Worm (Caenorhabditis elegans) whole organism, L1 larva: ENCODE measurements around the gene F54F7.2.
A peak's percentile ranks its signal among the peaks of the same experiment; 100 is the strongest.

Source experiments
- F16B12.6 ChIP-seq: fragments of 150-350 bp; optimal IDR thresholded peaks from 2 replicates; lab custom pipeline; 2014; ENCODE audit warnings: missing biosample characterization, missing genetic modification characterization
- Y116A8C.19 ChIP-seq: sonication (generic microtip); optimal IDR thresholded peaks from 2 replicates; lab custom pipeline; 2016; ENCODE audit warnings: missing compliant biosample characterization, missing genetic modification characterization, borderline replicate concordance
- aly-2 ChIP-seq: fragments of 150-350 bp; optimal IDR thresholded peaks from 2 replicates; lab custom pipeline; 2014; ENCODE audit warnings: missing biosample characterization, missing genetic modification characterization
- ama-1 ChIP-seq: fragments of 150-350 bp; optimal IDR thresholded peaks from 2 replicates; lab custom pipeline; 2014
- ceh-82 ChIP-seq, 3 experiments: fragments of 150-350 bp in 1 of 3; sonication (generic microtip) in 2 of 3; optimal IDR thresholded peaks; 2 replicates each; lab custom pipeline; 2014 to 2017; ENCODE audit warnings: missing biosample characterization in 3 of 3, missing genetic modification characterization in 3 of 3
- ceh-88 ChIP-seq: fragments of 200-800 bp; sonication (Bioruptor generic); IDR thresholded peaks from 2 replicates; pipeline ENCODE4 v1.3.6; 2022; ENCODE audit warnings: missing genetic modification characterization, missing compliant biosample characterization
- ceh-90 ChIP-seq: sonication (generic microtip); optimal IDR thresholded peaks from 2 replicates; lab custom pipeline; 2016; ENCODE audit warnings: missing genetic modification characterization, missing compliant biosample characterization
- ces-1 ChIP-seq: fragments of 150-350 bp; optimal IDR thresholded peaks from 2 replicates; lab custom pipeline; 2014; ENCODE audit warnings: missing biosample characterization, missing genetic modification reagents, missing genetic modification characterization
- dsc-1 ChIP-seq: sonication (generic microtip); optimal IDR thresholded peaks from 2 replicates; lab custom pipeline; 2016; ENCODE audit warnings: mild to moderate bottlenecking, missing genetic modification characterization, missing compliant biosample characterization
- efl-1 ChIP-seq, 4 experiments: fragments of 150-350 bp; optimal IDR thresholded peaks in 3 of 4; peaks in 1 of 4; 1 replicate in 1 of 4; 2 replicates in 3 of 4; lab custom pipeline; 2014; ENCODE audit warnings: missing biosample characterization in 2 of 4, missing genetic modification characterization in 2 of 4, missing genetic modification reagents in 2 of 4
- efl-3 ChIP-seq: fragments of 200-800 bp; sonication (Bioruptor generic); optimal IDR thresholded peaks from 2 replicates; lab custom pipeline; 2018; ENCODE audit warnings: mild to moderate bottlenecking, missing genetic modification characterization, missing compliant biosample characterization
- egl-27 ChIP-seq, 2 experiments: fragments of 150-350 bp in 1 of 2; sonication (generic microtip); optimal IDR thresholded peaks; 3 replicates each; lab custom pipeline; 2017 to 2018; ENCODE audit warnings: missing biosample characterization in 2 of 2, missing genetic modification characterization in 2 of 2, missing genetic modification reagents in 2 of 2
- fkh-10 ChIP-seq: sonication (generic microtip); optimal IDR thresholded peaks from 2 replicates; lab custom pipeline; 2017; ENCODE audit warnings: missing biosample characterization, missing genetic modification reagents, missing genetic modification characterization
- fos-1 ChIP-seq: fragments of 150-350 bp; optimal IDR thresholded peaks from 2 replicates; lab custom pipeline; 2014; ENCODE audit warnings: missing biosample characterization, missing genetic modification characterization
- grh-1 ChIP-seq: fragments of 200-800 bp; sonication (Bioruptor generic); IDR thresholded peaks from 2 replicates; pipeline ENCODE4 v1.3.6; 2022; ENCODE audit warnings: missing genetic modification reagents, missing genetic modification characterization, missing compliant biosample characterization
- hlh-4 ChIP-seq: sonication (generic microtip); optimal IDR thresholded peaks from 2 replicates; lab custom pipeline; 2016; ENCODE audit warnings: mild to moderate bottlenecking, missing genetic modification characterization, missing compliant biosample characterization
- isw-1 ChIP-seq: fragments of 200-800 bp; sonication (Bioruptor generic); IDR thresholded peaks from 2 replicates; pipeline ENCODE4 v1.3.6; 2022; ENCODE audit warnings: missing genetic modification characterization, missing compliant biosample characterization
- lin-15B ChIP-seq: fragments of 150-350 bp; sonication (generic microtip); optimal IDR thresholded peaks from 3 replicates; lab custom pipeline; 2014; ENCODE audit warnings: missing biosample characterization, missing genetic modification characterization
- lin-39 ChIP-seq: fragments of 150-350 bp; optimal IDR thresholded peaks from 2 replicates; lab custom pipeline; 2014; ENCODE audit warnings: missing biosample characterization, missing genetic modification reagents, missing genetic modification characterization
- mef-2 ChIP-seq: fragments of 150-350 bp; optimal IDR thresholded peaks from 2 replicates; lab custom pipeline; 2014; ENCODE audit warnings: missing biosample characterization, missing genetic modification characterization
- mep-1 ChIP-seq: fragments of 150-350 bp; optimal IDR thresholded peaks from 2 replicates; lab custom pipeline; 2014; ENCODE audit warnings: missing biosample characterization, missing genetic modification characterization
- nhr-20 ChIP-seq: sonication (generic microtip); optimal IDR thresholded peaks from 2 replicates; lab custom pipeline; 2016; ENCODE audit warnings: mild to moderate bottlenecking, missing genetic modification characterization, missing compliant biosample characterization
- nhr-28 ChIP-seq: fragments of 150-350 bp; optimal IDR thresholded peaks from 2 replicates; lab custom pipeline; 2014; ENCODE audit warnings: missing biosample characterization, missing genetic modification characterization
- nhr-47 ChIP-seq: sonication (generic microtip); optimal IDR thresholded peaks from 2 replicates; lab custom pipeline; 2016; ENCODE audit warnings: mild to moderate bottlenecking, missing genetic modification characterization, moderate library complexity, missing compliant biosample characterization
- nhr-71 ChIP-seq: sonication (generic microtip); optimal IDR thresholded peaks from 2 replicates; lab custom pipeline; 2016; ENCODE audit warnings: mild to moderate bottlenecking, missing genetic modification characterization, moderate library complexity, missing compliant biosample characterization
- nhr-76 ChIP-seq: sonication (generic microtip); optimal IDR thresholded peaks from 2 replicates; lab custom pipeline; 2017; ENCODE audit warnings: missing biosample characterization, missing genetic modification characterization
- nhr-77 ChIP-seq: fragments of 150-350 bp; optimal IDR thresholded peaks from 2 replicates; lab custom pipeline; 2014; ENCODE audit warnings: missing biosample characterization, missing genetic modification characterization
- nhr-84 ChIP-seq: sonication (generic microtip); optimal IDR thresholded peaks from 2 replicates; lab custom pipeline; 2017; ENCODE audit warnings: missing biosample characterization, missing genetic modification characterization
- nhr-85 ChIP-seq: sonication (generic microtip); peaks from one replicate; lab custom pipeline; 2016; ENCODE audit warnings: missing genetic modification characterization, inconsistent platforms, missing compliant biosample characterization
- pag-3 ChIP-seq: sonication (generic microtip); optimal IDR thresholded peaks from 2 replicates; lab custom pipeline; 2017; ENCODE audit warnings: missing genetic modification characterization, mild to moderate bottlenecking, missing compliant biosample characterization, antibody characterized with exemption, borderline replicate concordance; ENCODE audit not compliant: insufficient read depth
- pqm-1 ChIP-seq: sonication (generic microtip); optimal IDR thresholded peaks from 3 replicates; lab custom pipeline; 2017; ENCODE audit warnings: missing biosample characterization, missing genetic modification characterization
- sptf-1 ChIP-seq: fragments of 150-350 bp; optimal IDR thresholded peaks from 2 replicates; lab custom pipeline; 2014; ENCODE audit warnings: missing biosample characterization, missing genetic modification characterization
- unc-130 ChIP-seq: fragments of 150-350 bp; optimal IDR thresholded peaks from 2 replicates; lab custom pipeline; 2017; ENCODE audit warnings: missing biosample characterization, missing genetic modification characterization, inconsistent platforms
- unc-62 ChIP-seq: fragments of 150-350 bp; optimal IDR thresholded peaks from 2 replicates; lab custom pipeline; 2014; ENCODE audit warnings: missing biosample characterization, missing genetic modification reagents, missing genetic modification characterization
- unc-86 ChIP-seq: sonication (generic microtip); optimal IDR thresholded peaks from 2 replicates; lab custom pipeline; 2016; ENCODE audit warnings: missing genetic modification characterization, missing compliant biosample characterization
- vab-15 ChIP-seq: sonication (generic microtip); optimal IDR thresholded peaks from 2 replicates; lab custom pipeline; 2017; ENCODE audit warnings: missing genotype, mild to moderate bottlenecking, missing genetic modification characterization, missing compliant biosample characterization
- xbp-1 ChIP-seq: sonication (generic microtip); optimal IDR thresholded peaks from 2 replicates; lab custom pipeline; 2016; ENCODE audit warnings: missing genetic modification characterization, missing compliant biosample characterization
- zag-1 ChIP-seq: fragments of 150-350 bp; optimal IDR thresholded peaks from 2 replicates; lab custom pipeline; 2014; ENCODE audit warnings: missing biosample characterization, missing genetic modification characterization
- zip-4 ChIP-seq: fragments of 200-800 bp; sonication (Bioruptor generic); optimal IDR thresholded peaks from 2 replicates; lab custom pipeline; 2018; ENCODE audit warnings: mild to moderate bottlenecking, missing genetic modification characterization, moderate library complexity, missing compliant biosample characterization
- ztf-11 ChIP-seq, 2 experiments: sonication (generic microtip); optimal IDR thresholded peaks; 2 replicates each; lab custom pipeline; 2016 to 2017; ENCODE audit warnings: missing genetic modification characterization in 2 of 2, missing biosample characterization in 1 of 2, missing compliant biosample characterization in 1 of 2
- ztf-4 ChIP-seq: fragments of 150-350 bp; optimal IDR thresholded peaks from 2 replicates; lab custom pipeline; 2014; ENCODE audit warnings: missing biosample characterization, missing genetic modification characterization

The F54F7.2 gene

DNA sequence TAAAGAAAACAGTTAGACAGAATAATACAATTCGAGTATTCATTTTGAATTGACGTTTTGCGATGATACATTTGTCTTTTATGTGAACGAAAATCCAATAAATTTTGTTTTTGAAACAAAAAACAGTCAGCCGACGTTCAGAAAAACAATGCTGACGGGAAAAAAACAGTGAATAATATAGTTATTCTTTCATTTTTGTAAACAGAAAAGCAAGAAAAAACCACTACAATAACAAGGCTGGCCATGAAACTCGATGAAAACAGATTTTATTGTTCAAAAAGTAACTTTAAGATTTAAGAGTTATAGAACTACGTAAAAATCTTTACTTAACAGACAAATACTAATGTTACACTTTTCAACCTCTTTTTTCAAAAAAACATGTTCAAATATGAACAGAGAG is 6.6 kb downstream of the F54F7.2 start, which contains the start of gene F54F7.3:
TSS of gene F54F7.3 (minus strand) at position 101 of the 400 bp plus-strand sequence.
- TF ChIP-seq efl-1 (optimal IDR thresholded peaks at IDR 0.05; lab: Kevin White, UChicago) = no peak
- peak in 1 of 2 experiments; percentile 31 for TF ChIP-seq efl-1 (GFP tag; optimal IDR thresholded peaks at IDR 0.05 in 1 of 2; lab: Kevin White, UChicago)
- TF ChIP-seq lin-39 (tag; lab: Kevin White, UChicago) = no peak
- no peak for TF ChIP-seq xbp-1 (tag; lab: Kevin White, UChicago)
- TF ChIP-seq F16B12.6 (tag; lab: Kevin White, UChicago) = no peak

DNA sequence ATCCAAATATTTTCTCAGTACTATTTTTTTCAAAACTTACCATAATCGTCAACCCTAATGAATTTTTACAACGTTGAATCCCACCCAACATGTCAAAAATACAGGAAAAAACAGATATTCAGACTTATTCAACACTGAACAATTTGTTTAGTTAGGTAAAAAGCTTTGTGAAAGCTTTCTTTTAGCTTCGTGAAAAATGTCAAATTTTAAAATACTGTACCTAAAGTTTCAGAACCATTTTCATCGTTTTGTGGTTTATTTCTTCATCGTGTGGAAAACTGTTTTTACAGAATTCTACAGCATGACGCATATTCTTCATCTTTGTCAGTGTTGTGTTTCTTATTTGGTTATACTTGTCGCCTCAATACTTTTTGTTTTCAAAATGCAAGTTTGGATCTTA is 7.1 kb downstream of the F54F7.2 start, which contains the start of gene F54F7.14:
TSS of gene F54F7.14 (plus strand) at position 301 of the 400 bp plus-strand sequence.
- TF ChIP-seq zag-1 (tag; lab: Kevin White, UChicago) = no peak
- TF ChIP-seq grh-1 (GFP tag; lab: Robert Waterston, UW) = no peak

DNA sequence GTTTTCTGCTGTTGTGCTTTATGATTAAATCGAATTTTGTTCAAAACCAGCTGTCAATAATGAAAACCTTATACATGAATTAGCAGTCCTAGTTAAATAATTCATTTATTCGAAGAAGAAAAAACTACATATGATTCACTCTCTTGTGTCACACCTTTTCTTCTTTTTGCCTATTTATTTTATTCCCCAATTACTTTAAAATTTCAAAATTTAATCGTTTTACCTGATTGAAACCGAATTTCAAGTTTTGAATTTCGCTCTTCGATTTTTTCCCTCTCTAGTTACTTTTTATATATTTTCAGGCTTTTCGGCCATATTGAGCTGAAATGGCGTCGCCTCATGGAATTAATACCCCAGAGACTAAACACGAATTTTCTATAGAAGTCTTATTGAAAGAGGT is 9.0 kb downstream of the F54F7.2 start, which contains the start of gene xtr-1:
TSS of gene xtr-1 (plus strand) at position 301 of the 400 bp plus-strand sequence.
- TF ChIP-seq sptf-1 (no peak), efl-1 (optimal IDR thresholded peaks at IDR 0.05; lab: Kevin White, UChicago) (no peak), efl-1 (GFP tag; optimal IDR thresholded peaks at IDR 0.05 in 1 of 2; lab: Kevin White, UChicago) (no peak), pag-3 (tag; lab: Kevin White, UChicago) (no peak), ces-1 (GFP tag; lab: Kevin White, UChicago) (no peak), nhr-20 (tag; lab: Kevin White, UChicago) (no peak), pqm-1 (tag; lab: Kevin White, UChicago) (no peak), zip-4 (no peak), unc-130 (no peak), mef-2 (tag; lab: Kevin White, UChicago) (no peak), ama-1 (lab: Kevin White, UChicago) (no peak), unc-86 (tag; lab: Kevin White, UChicago) (no peak), Y116A8C.19 (no peak), fos-1 (tag; lab: Kevin White, UChicago) (no peak), grh-1 (GFP tag; lab: Robert Waterston, UW) (no peak), ceh-90 (tag; lab: Kevin White, UChicago) (no peak), lin-39 (tag; lab: Kevin White, UChicago) (no peak)

DNA sequence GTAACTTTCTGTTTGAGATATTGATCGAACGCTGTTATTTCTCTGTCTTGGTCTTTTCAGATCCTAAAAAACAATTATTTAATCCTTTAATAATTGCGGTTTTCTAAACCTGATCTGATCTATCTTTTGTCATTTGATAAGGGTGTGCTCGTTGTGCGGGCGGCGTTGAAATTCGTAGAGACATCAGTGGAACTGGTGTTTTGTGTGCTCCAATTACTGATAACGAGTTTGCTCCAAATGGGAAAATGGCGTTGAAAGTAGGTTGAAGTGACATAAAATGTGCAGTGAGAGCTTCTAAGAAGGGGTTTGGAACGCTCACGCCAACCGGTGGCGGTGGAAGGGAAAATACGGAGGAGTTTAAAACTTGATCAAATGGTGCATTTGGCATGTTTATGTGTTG is 11.0 kb downstream of the F54F7.2 start:
- no peak for TF ChIP-seq nhr-84
- TF ChIP-seq, all 84 proteins: peak for 0

DNA sequence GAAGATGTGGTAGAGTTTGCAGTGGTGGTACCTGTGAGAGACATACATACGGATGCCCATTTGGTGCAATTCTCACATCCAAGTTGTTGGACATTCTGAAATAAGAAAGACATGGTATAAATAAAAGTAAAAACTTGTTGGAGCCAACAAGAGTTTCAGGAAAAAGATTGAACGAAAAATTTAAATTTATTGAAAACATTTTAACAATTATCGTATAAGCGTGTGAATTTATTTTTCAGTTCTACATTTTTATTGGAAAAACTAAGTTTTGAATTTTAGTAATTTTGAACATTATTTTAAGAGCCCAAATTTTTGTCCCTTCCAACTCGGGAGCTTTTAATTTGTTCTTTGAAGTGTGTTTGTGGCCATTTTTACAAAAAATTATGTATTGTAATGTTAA is 11.4 kb downstream of the F54F7.2 start, which contains the start of gene F54F7.8:
TSS of gene F54F7.8 (minus strand) at position 101 of the 400 bp plus-strand sequence.
- TF ChIP-seq mep-1 (tag; lab: Kevin White, UChicago) = no peak
- no peak for TF ChIP-seq isw-1 (GFP tag; lab: Robert Waterston, UW)
- TF ChIP-seq unc-86 (tag; lab: Kevin White, UChicago) = no peak

DNA sequence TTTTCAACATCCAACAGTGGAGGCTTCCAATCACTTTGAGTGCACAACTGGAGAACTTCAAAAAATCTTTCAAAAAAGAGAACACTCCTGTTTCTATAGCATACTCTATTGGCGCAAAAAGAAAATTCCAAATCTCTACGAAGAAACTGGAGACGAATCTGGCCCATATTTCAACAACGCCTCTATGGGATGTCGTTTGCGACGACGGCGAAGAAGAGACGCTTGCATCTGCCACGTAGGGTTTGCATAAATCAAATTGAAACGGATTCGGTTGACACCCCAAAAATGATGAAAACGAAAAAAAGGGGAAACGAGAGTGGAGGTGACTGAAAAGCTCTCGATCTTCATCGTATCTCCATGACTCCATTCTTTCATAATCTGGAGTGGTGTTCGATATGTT is 12.8 kb downstream of the F54F7.2 start:
- TF ChIP-seq isw-1 (GFP tag; lab: Robert Waterston, UW) = no peak
- no peak for TF ChIP-seq nhr-76
- no peak for TF ChIP-seq ceh-88 (GFP tag; lab: Robert Waterston, UW)
- TF ChIP-seq nhr-71 = no peak
- TF ChIP-seq ztf-11 (tag; optimal IDR thresholded peaks at IDR 0.05; lab: Kevin White, UChicago) = no peak
- TF ChIP-seq nhr-85 = no peak
- TF ChIP-seq vab-15 (tag; lab: Kevin White, UChicago) = no peak
- no peak for TF ChIP-seq xbp-1 (tag; lab: Kevin White, UChicago)

DNA sequence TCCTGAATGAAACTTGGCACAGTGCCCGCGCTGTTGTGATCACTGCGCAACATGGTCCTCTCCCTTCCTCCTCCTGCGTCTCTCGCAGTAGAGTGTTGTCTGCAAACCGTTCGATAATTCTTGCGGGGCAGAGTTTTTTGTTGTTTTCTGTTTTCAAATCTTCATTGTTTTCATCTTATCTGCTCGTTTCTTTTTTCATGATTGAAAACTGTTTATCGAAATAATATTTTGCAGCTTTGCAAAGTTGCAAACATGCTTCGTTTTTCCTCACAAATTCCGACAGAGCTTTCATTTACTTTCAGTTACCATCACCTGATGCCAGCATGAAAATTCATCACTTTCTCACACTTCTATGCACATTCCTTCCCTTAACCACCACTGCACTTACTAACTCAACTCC is 13.7 kb downstream of the F54F7.2 start, which contains the start of gene mes-1:
TSS of gene mes-1 (plus strand) at position 301 of the 400 bp plus-strand sequence.
- TF ChIP-seq grh-1 (GFP tag; lab: Robert Waterston, UW) (no peak), sptf-1 (no peak), unc-86 (tag; lab: Kevin White, UChicago) (no peak), efl-3 (GFP tag; lab: Kevin White, UChicago) (no peak), ztf-4 (no peak), nhr-71 (no peak), hlh-4 (tag; lab: Kevin White, UChicago) (no peak), lin-15B (tag; lab: Kevin White, UChicago) (no peak), nhr-28 (tag; lab: Kevin White, UChicago) (no peak), ceh-88 (GFP tag; lab: Robert Waterston, UW) (no peak), fkh-10 (GFP tag; lab: Kevin White, UChicago) (no peak), nhr-47 (tag; lab: Kevin White, UChicago) (no peak), nhr-77 (tag; lab: Kevin White, UChicago) (no peak), egl-27 (tag; optimal IDR thresholded peaks at IDR 0.05; lab: Kevin White, UChicago) (no peak), nhr-84 (no peak), unc-62 (no peak), dsc-1 (no peak), ceh-82 (tag; optimal IDR thresholded peaks at IDR 0.05; lab: Kevin White, UChicago) (no peak), aly-2 (tag; lab: Kevin White, UChicago) (no peak)
